Fruit fly (Drosophila melanogaster) whole organism, adult: Measurements from ENCODE around the gene CG42322.

ENCODE experiments used
- CG11617 ChIP-seq: fragments of 200-800 bp; sonication (Bioruptor generic); optimal IDR thresholded peaks from 2 replicates; lab custom pipeline; 2017; ENCODE audit warnings: mild to moderate bottlenecking, missing biosample characterization, missing genetic modification reagents, missing genetic modification characterization
- CG12768 ChIP-seq: fragments of 200-800 bp; sonication (Bioruptor generic); optimal IDR thresholded peaks from 2 replicates; lab custom pipeline; 2017; ENCODE audit warnings: missing biosample characterization, missing genetic modification characterization, mild to moderate bottlenecking, moderate library complexity, missing genetic modification reagents
- CG14711 ChIP-seq: fragments of 200-800 bp; sonication (Bioruptor generic); optimal IDR thresholded peaks from 2 replicates; lab custom pipeline; 2018; ENCODE audit warnings: missing biosample characterization, mild to moderate bottlenecking, missing genetic modification characterization, moderate library complexity
- CG33017 ChIP-seq: fragments of 200-800 bp; sonication (Bioruptor generic); optimal IDR thresholded peaks from 2 replicates; lab custom pipeline; 2018; ENCODE audit warnings: missing biosample characterization, mild to moderate bottlenecking, missing genetic modification characterization, moderate library complexity
- CG7101 ChIP-seq: fragments of 200-800 bp; sonication (Bioruptor generic); optimal IDR thresholded peaks from 2 replicates; lab custom pipeline; 2018; ENCODE audit warnings: missing biosample characterization, mild to moderate bottlenecking, missing genetic modification characterization, moderate library complexity
- Clk ChIP-seq: fragments of 200-800 bp; sonication (Bioruptor generic); optimal IDR thresholded peaks from 2 replicates; lab custom pipeline; 2017; ENCODE audit warnings: missing biosample characterization, missing genetic modification characterization
- Crg-1 ChIP-seq: fragments of 200-800 bp; sonication (Bioruptor generic); optimal IDR thresholded peaks from 2 replicates; lab custom pipeline; 2016; ENCODE audit warnings: missing biosample characterization, missing genetic modification characterization
- Mnt ChIP-seq: fragments of 200-800 bp; sonication (Bioruptor generic); optimal IDR thresholded peaks from 2 replicates; lab custom pipeline; 2016; ENCODE audit warnings: missing biosample characterization, mild to moderate bottlenecking, missing genetic modification characterization
- bab1 ChIP-seq: fragments of 200-800 bp; sonication (Bioruptor generic); optimal IDR thresholded peaks from 3 replicates; lab custom pipeline; 2019; ENCODE audit warnings: missing biosample characterization, mild to moderate bottlenecking, missing genetic modification characterization, moderate library complexity
- cic ChIP-seq: fragments of 200-800 bp; sonication (Bioruptor generic); optimal IDR thresholded peaks from 2 replicates; lab custom pipeline; 2017; ENCODE audit warnings: missing biosample characterization, mild to moderate bottlenecking, missing genetic modification characterization, moderate library complexity
- cnc ChIP-seq, 2 experiments: fragments of >200 bp; optimal IDR thresholded peaks; 2 replicates each; lab custom pipeline; 2017
- kay ChIP-seq: fragments of 200-800 bp; sonication (Bioruptor generic); peaks from one replicate; lab custom pipeline; 2016; ENCODE audit warnings: missing biosample characterization, missing genetic modification characterization, borderline replicate concordance
- ovo ChIP-seq: fragments of 200-800 bp; sonication (Bioruptor generic); optimal IDR thresholded peaks from 2 replicates; lab custom pipeline; 2016; ENCODE audit warnings: missing biosample characterization, missing genetic modification characterization
- toe ChIP-seq: fragments of 200-800 bp; sonication (Bioruptor generic); optimal IDR thresholded peaks from 2 replicates; lab custom pipeline; 2016; ENCODE audit warnings: missing biosample characterization, missing genetic modification characterization

dm6 chr3R:20719286-20719685 is 20.6 kb upstream of the CG42322 start:
- no peak for TF ChIP-seq CG12768 (GFP tag; lab: Kevin White, UChicago)
- no peak for TF ChIP-seq CG33017 (tag; lab: Kevin White, UChicago)
- no peak for TF ChIP-seq kay (GFP tag; lab: Kevin White, UChicago)
- TF ChIP-seq CG7101 (tag; lab: Kevin White, UChicago) = no peak
- no peak for TF ChIP-seq toe (GFP tag; lab: Kevin White, UChicago)
- TF ChIP-seq Clk (GFP tag; lab: Kevin White, UChicago) = no peak
- no peak for TF ChIP-seq cnc (optimal IDR thresholded peaks at IDR 0.05; lab: Kevin White, UChicago)
- no peak for TF ChIP-seq cic (GFP tag; lab: Kevin White, UChicago)
- TF ChIP-seq CG14711 (tag; lab: Kevin White, UChicago) = no peak
- TF ChIP-seq Mnt (GFP tag; lab: Kevin White, UChicago) = no peak
- no peak for TF ChIP-seq bab1 (GFP tag; lab: Kevin White, UChicago)
- TF ChIP-seq Crg-1 (GFP tag; lab: Kevin White, UChicago) = no peak
- no peak for TF ChIP-seq ovo (GFP tag; lab: Kevin White, UChicago)
- TF ChIP-seq CG11617 (GFP tag; lab: Kevin White, UChicago) = no peak
